Fruit fly (Drosophila melanogaster): ENCODE data around the gene Btk.

Gene Btk

dm6 chr2L:8344536-8344935, 43.7 kb upstream of the Btk start (continued):
- no peak for TF ChIP-seq dpn (GFP tag; optimal IDR thresholded peaks at IDR 0.05)
- TF ChIP-seq repo (GFP tag; optimal IDR thresholded peaks at IDR 0.05) = no peak
- TF ChIP-seq exex (tag; optimal IDR thresholded peaks at IDR 0.05) = peak; percentile 96
- TF ChIP-seq CG15269 (tag; optimal IDR thresholded peaks at IDR 0.05) = no peak
- TF ChIP-seq CG6175 (GFP tag; IDR thresholded peaks at IDR 0.05) = no peak
- no peak for TF ChIP-seq Dbx (GFP tag; IDR thresholded peaks at IDR 0.05)
- no peak for TF ChIP-seq zen2 (GFP tag; IDR thresholded peaks at IDR 0.05; ENCODE audit: partially characterized antibody)
- TF ChIP-seq CG33557 (GFP tag; optimal IDR thresholded peaks at IDR 0.05) = no peak
- no peak for TF ChIP-seq psq (GFP tag; optimal IDR thresholded peaks at IDR 0.05)
- no peak for TF ChIP-seq CG7963 (GFP tag; IDR thresholded peaks at IDR 0.05; ENCODE audit: partially characterized antibody)
- TF ChIP-seq CG13894 (tag; optimal IDR thresholded peaks at IDR 0.05) = no peak
- no peak for TF ChIP-seq otp (GFP tag; IDR thresholded peaks at IDR 0.05)
- TF ChIP-seq Doc3 (GFP tag; IDR thresholded peaks at IDR 0.05; ENCODE audit: partially characterized antibody) = no peak
- TF ChIP-seq Camta (GFP tag; optimal IDR thresholded peaks at IDR 0.05) = no peak
- no peak for TF ChIP-seq GATAe (GFP tag; conservative IDR thresholded peaks at IDR 0.05)
- no peak for TF ChIP-seq Kr (GFP tag; optimal IDR thresholded peaks at IDR 0.05)
- no peak for TF ChIP-seq oc (tag; optimal IDR thresholded peaks at IDR 0.05)
- no peak for TF ChIP-seq sisA (GFP tag; IDR thresholded peaks at IDR 0.05)
- no peak for TF ChIP-seq CG14050 (GFP tag; IDR thresholded peaks at IDR 0.05)
- no peak for TF ChIP-seq lov (optimal IDR thresholded peaks at IDR 0.05)
- TF ChIP-seq lov (GFP tag; IDR thresholded peaks at IDR 0.05) = no peak
- no peak for TF ChIP-seq nau (GFP tag; optimal IDR thresholded peaks at IDR 0.05)
- TF ChIP-seq fd96Cb (tag; optimal IDR thresholded peaks at IDR 0.05) = no peak

dm6 chr2L:8342395-8342794, 41.5 kb upstream of the Btk start, which contains the start of gene CG14273:
TSS of gene CG14273 (plus strand) at chr2L:8342695.
- TF ChIP-seq CG4730 (GFP tag; IDR thresholded peaks at IDR 0.05) (no peak), sens (GFP tag) (peak; percentile 11), D19B (GFP tag; optimal IDR thresholded peaks at IDR 0.05) (no peak), Tbp (GFP tag; optimal IDR thresholded peaks at IDR 0.05) (no peak)

DNA sequence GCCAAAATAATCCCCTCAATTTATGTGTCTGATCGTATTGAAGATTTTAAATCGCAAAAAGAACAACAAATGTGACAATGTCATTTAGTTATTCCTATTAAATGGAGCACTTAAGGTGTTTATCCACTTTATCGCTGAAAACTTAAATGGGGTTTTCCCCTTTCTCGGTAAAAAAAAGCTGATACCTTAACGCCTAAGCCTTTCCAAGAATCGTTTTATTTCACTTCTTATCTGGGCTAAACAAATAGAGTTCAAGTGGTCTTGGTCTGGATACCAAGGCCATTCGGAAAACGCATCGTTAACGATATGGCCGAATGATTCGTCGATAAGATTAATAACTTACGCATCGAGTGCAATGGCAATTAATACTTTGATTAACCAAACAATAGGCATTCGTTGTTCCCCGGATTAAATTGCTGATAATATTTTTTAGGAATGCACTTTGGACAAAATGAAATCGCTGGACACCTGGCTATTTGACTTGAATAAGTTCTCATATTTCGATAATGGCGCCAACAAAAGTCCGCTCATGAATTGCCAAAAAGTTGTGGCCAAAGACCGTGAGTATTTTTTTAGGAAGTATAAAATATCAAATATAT, 39.0 kb upstream of the Btk start:
- TF ChIP-seq Max (GFP tag; optimal IDR thresholded peaks at IDR 0.05) (no peak), CG2889 (GFP tag; IDR thresholded peaks at IDR 0.05) (no peak), amos (GFP tag; IDR thresholded peaks at IDR 0.05; ENCODE audit: partially characterized antibody) (no peak), CG10366 (GFP tag; IDR thresholded peaks at IDR 0.05) (no peak), CG34422 (GFP tag; IDR thresholded peaks at IDR 0.05) (no peak), CG9797 (GFP tag; optimal IDR thresholded peaks at IDR 0.05) (no peak), Ravus (GFP tag; IDR thresholded peaks at IDR 0.05) (no peak), phol (tag; optimal IDR thresholded peaks at IDR 0.05) (no peak), Dfd (GFP tag; optimal IDR thresholded peaks at IDR 0.05) (no peak), Sox102F (GFP tag; optimal IDR thresholded peaks at IDR 0.05) (no peak), H2.0 (GFP tag; IDR thresholded peaks at IDR 0.05) (no peak), Drgx (GFP tag; IDR thresholded peaks at IDR 0.05) (no peak), Ets65A (GFP tag) (no peak), Nf-YA (GFP tag; IDR thresholded peaks at IDR 0.05) (no peak)

Measured in whole organism, embryonic.